Worm (Caenorhabditis elegans): Measurements from ENCODE around the gene fbxb-26.

ce11 chrII:1724314-1724713 is 42.0 kb downstream of the fbxb-26 start, which contains the start of gene fbxb-11:
- TF ChIP-seq lin-15B (tag; optimal IDR thresholded peaks at IDR 0.05), result no peak
- no peak for TF ChIP-seq unc-39 (tag; optimal IDR thresholded peaks at IDR 0.05)
- TF ChIP-seq egl-27 (tag; optimal IDR thresholded peaks at IDR 0.05), result no peak
- TF ChIP-seq nhr-237 (tag; optimal IDR thresholded peaks at IDR 0.05), result no peak
- TF ChIP-seq skn-1 (tag; optimal IDR thresholded peaks at IDR 0.05), result no peak
